Worm (Caenorhabditis elegans) whole organism, midembryonic: Measurements from ENCODE around the gene Y38E10A.22.

Source experiments
- T22C8.4 ChIP-seq: fragments of 200-800 bp; sonication (Bioruptor generic); IDR thresholded peaks from 2 replicates; pipeline ENCODE4 v1.3.6; 2022; ENCODE audit warnings: missing genetic modification characterization, missing compliant biosample characterization
- flt-1 ChIP-seq: fragments of 200-800 bp; sonication (Bioruptor generic); IDR thresholded peaks from 2 replicates; pipeline ENCODE4 v1.3.6; 2022; ENCODE audit warnings: missing genetic modification characterization, missing compliant biosample characterization
- klf-2 ChIP-seq: fragments of 200-800 bp; sonication (Bioruptor generic); conservative IDR thresholded peaks from 2 replicates; pipeline ENCODE4 v1.3.6; 2022; ENCODE audit warnings: missing genetic modification reagents, missing genetic modification characterization, missing compliant biosample characterization
- med-1 ChIP-seq: sonication (generic microtip); optimal IDR thresholded peaks from 2 replicates; lab custom pipeline; 2017; ENCODE audit warnings: missing genetic modification characterization, mild to moderate bottlenecking, missing compliant biosample characterization, antibody characterized with exemption, missing genetic modification reagents; ENCODE audit not compliant: insufficient read depth
- ref-1 ChIP-seq: fragments of 200-800 bp; sonication (Bioruptor generic); conservative IDR thresholded peaks from 2 replicates; pipeline ENCODE4 v1.3.6; 2022; ENCODE audit warnings: missing genetic modification reagents, missing genetic modification characterization, missing compliant biosample characterization
- tab-1 ChIP-seq: fragments of 200-800 bp; sonication (Bioruptor generic); IDR thresholded peaks from 2 replicates; pipeline ENCODE4 v1.3.6; 2022; ENCODE audit warnings: missing genetic modification characterization, missing compliant biosample characterization
- ztf-29 ChIP-seq: fragments of 200-800 bp; sonication (Bioruptor generic); IDR thresholded peaks from 2 replicates; pipeline ENCODE4 v1.3.6; 2022; ENCODE audit warnings: missing genetic modification reagents, missing genetic modification characterization, missing compliant biosample characterization

DNA sequence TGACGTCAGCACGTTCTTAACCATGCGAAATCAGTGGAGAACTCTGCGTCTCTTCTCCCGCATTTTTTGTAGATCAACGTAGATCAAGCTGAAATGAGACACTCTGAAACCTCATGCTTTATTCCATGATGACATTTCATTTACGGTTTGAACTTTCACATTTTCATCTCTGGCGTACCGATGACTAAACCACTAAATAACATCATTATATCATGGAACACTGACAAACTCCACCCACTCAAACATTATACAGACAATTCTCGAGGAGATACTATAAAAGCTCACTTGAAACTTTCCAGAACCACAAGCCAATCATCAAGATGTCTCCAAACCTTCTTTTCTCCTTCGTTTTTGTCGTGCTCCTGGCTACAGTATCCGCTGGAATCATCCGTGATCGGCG is 50.7 kb downstream of the Y38E10A.22 start, which contains the start of gene nspe-7:
- TF ChIP-seq klf-2 (GFP tag; lab: Robert Waterston, UW): no peak
- no peak for TF ChIP-seq flt-1 (GFP tag; lab: Robert Waterston, UW)
- TF ChIP-seq med-1 (GFP tag; lab: Kevin White, UChicago): no peak
- TF ChIP-seq tab-1: no peak
- no peak for TF ChIP-seq ztf-29 (GFP tag; lab: Robert Waterston, UW)
- TF ChIP-seq ref-1 (GFP tag; lab: Robert Waterston, UW): no peak
- no peak for TF ChIP-seq T22C8.4 (GFP tag; lab: Robert Waterston, UW)
